Worm (Caenorhabditis elegans) whole organism, early embryonic: Measurements from ENCODE around the gene chdh-1.

Experiments used
- B0310.2 ChIP-seq: sonication (generic microtip); optimal IDR thresholded peaks from 2 replicates; lab custom pipeline; 2016; ENCODE audit warnings: mild to moderate bottlenecking, missing genetic modification characterization, missing compliant biosample characterization
- F13C5.2 ChIP-seq: sonication (generic microtip); optimal IDR thresholded peaks from 2 replicates; lab custom pipeline; 2017; ENCODE audit warnings: mild to moderate bottlenecking, missing genetic modification characterization, inconsistent platforms, missing compliant biosample characterization
- aly-1 ChIP-seq: sonication (generic microtip); optimal IDR thresholded peaks from 2 replicates; lab custom pipeline; 2016; ENCODE audit warnings: missing genetic modification characterization, missing compliant biosample characterization
- ama-1 ChIP-seq: fragments of 150-350 bp; optimal IDR thresholded peaks from 2 replicates; lab custom pipeline; 2014
- ceh-13 ChIP-seq: fragments of 200-800 bp; sonication (Bioruptor generic); optimal IDR thresholded peaks from 2 replicates; lab custom pipeline; 2018; ENCODE audit warnings: mild to moderate bottlenecking, missing genetic modification characterization, missing compliant biosample characterization
- ceh-36 ChIP-seq: sonication (generic microtip); optimal IDR thresholded peaks from 2 replicates; lab custom pipeline; 2016; ENCODE audit warnings: missing genetic modification characterization, inconsistent platforms, missing compliant biosample characterization
- ets-7 ChIP-seq: sonication (generic microtip); optimal IDR thresholded peaks from 2 replicates; lab custom pipeline; 2016; ENCODE audit warnings: missing genotype, missing genetic modification characterization, missing compliant biosample characterization
- flt-1 ChIP-seq: fragments of 200-800 bp; sonication (Bioruptor generic); IDR thresholded peaks from 2 replicates; pipeline ENCODE4 v1.3.6; 2022; ENCODE audit warnings: missing genetic modification characterization, missing compliant biosample characterization
- hmbx-1 ChIP-seq: sonication (generic microtip); optimal IDR thresholded peaks from 2 replicates; lab custom pipeline; 2016; ENCODE audit warnings: mild to moderate bottlenecking, missing genetic modification characterization, missing compliant biosample characterization
- hmg-4 ChIP-seq: fragments of 200-800 bp; sonication (Bioruptor generic); optimal IDR thresholded peaks from 2 replicates; lab custom pipeline; 2018; ENCODE audit warnings: mild to moderate bottlenecking, missing genetic modification characterization, missing compliant biosample characterization
- hnd-1 ChIP-seq: sonication (generic microtip); optimal IDR thresholded peaks from 2 replicates; lab custom pipeline; 2016; ENCODE audit warnings: missing genetic modification characterization, missing compliant biosample characterization
- pes-1 ChIP-seq: fragments of 200-800 bp; sonication (Bioruptor generic); IDR thresholded peaks from 2 replicates; pipeline ENCODE4 v1.3.6; 2022; ENCODE audit warnings: missing genetic modification reagents, missing genetic modification characterization, missing compliant biosample characterization
- scrt-1 ChIP-seq: fragments of 200-800 bp; sonication (Bioruptor generic); IDR thresholded peaks from 2 replicates; pipeline ENCODE4 v1.3.6; 2022; ENCODE audit warnings: missing genetic modification characterization, missing compliant biosample characterization
- sea-1 ChIP-seq: fragments of 200-800 bp; sonication (Bioruptor generic); conservative IDR thresholded peaks from 2 replicates; pipeline ENCODE4 v1.3.6; 2022; ENCODE audit warnings: missing genetic modification characterization, missing compliant biosample characterization
- tbx-11 ChIP-seq: fragments of 200-800 bp; sonication (Bioruptor generic); IDR thresholded peaks from 2 replicates; pipeline ENCODE4 v1.3.6; 2022; ENCODE audit warnings: missing genetic modification characterization, missing compliant biosample characterization
- tbx-37 ChIP-seq: fragments of 200-800 bp; sonication (Bioruptor generic); conservative IDR thresholded peaks from 2 replicates; pipeline ENCODE4 v1.3.6; 2022; ENCODE audit warnings: missing genetic modification reagents, missing genetic modification characterization, missing compliant biosample characterization
- tra-4 ChIP-seq: sonication (generic microtip); optimal IDR thresholded peaks from 2 replicates; lab custom pipeline; 2017; ENCODE audit warnings: missing genetic modification characterization, missing compliant biosample characterization

chdh-1 gene

DNA sequence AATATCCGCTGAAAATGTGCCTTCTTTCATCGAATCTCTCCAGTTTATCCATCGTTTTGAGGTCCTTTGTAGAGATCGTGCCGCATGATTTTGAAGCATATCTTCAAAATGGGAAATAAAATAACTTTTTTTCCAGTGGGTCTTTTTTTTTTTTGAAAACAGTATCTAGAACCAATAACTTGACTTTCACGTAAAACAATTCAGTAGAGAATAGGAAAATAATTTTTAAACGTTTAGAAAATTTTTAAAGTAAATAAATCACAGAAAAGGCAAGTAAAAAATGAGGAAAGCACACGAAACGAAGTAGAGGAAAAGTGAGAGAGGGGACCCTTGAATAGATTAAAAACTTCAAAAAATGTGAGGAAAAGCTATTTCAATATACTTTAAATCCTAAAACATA is at the start of gene chdh-1:
Gene chdh-1, minus strand, starts transcription at position 101 of the 400 bp plus-strand sequence.
- TF ChIP-seq tbx-37 (GFP tag; lab: Robert Waterston, UW) (no peak), ceh-13 (GFP tag; lab: Kevin White, UChicago) (no peak), hnd-1 (tag; lab: Kevin White, UChicago) (no peak), tbx-11 (GFP tag; lab: Robert Waterston, UW) (no peak), ets-7 (tag; lab: Kevin White, UChicago) (no peak), B0310.2 (tag; lab: Kevin White, UChicago) (no peak), ceh-36 (tag; lab: Kevin White, UChicago) (no peak), pes-1 (GFP tag; lab: Robert Waterston, UW) (no peak)

DNA sequence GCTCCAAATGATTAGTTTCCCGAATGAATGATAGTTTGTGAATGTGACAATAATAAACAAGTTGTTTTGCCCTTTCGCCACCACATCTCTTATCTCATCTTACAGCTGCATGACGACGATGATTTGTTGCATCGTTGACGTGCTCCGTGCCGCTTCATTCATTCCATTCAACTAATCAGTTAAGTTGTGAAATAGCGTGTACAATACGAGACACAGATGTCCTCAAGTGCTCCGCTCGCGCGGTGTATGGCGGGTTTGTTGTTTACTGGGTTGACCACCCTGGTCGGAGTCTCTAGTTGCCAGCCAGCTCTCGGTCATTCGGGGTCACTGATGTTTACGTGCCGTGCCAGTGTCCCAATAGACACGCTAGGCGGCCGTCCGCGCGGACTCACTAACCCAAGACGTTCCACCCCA is 49.2 kb upstream of the chdh-1 start:
- TF ChIP-seq scrt-1 (peak; percentile 54; the same call in 1 of the 2 replicates), F13C5.2 (tag; lab: Kevin White, UChicago) (peak; percentile 11), hmg-4 (GFP tag; lab: Kevin White, UChicago) (peak; percentile 73), tbx-11 (GFP tag; lab: Robert Waterston, UW) (no peak)

DNA sequence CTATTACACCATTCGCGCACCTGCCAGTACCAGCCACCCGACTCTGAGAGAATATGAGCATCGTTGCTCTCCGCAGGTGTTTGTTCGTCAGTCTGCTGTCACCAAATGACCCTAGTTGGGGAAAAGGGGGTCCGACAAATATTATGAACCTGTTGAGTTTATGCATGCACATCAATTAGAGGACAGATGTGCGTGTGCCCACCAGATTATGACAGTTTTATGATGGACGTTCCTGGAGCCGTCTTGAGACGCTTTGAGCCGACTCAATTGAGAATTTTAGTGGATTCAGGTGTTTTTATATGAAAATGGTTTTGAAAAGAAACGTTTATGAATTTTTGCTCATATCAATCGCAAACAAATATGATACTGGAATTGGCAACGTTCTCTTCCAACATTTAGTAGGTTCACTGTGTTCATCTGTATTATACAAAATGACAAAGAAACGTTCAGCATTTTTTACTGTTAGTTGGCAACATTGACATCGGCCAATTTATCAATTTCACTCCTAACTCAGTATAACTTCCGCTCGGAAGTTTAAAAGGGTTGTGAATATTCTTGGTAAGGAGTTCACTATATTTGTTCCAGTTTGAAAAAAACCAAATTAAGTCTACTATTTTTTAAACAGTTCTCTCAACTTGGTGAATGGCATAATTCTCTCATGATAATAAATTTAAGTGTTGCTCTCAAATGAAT is 48.7 kb upstream of the chdh-1 start:
- TF ChIP-seq pes-1 (GFP tag; lab: Robert Waterston, UW) = no peak
- TF ChIP-seq sea-1 = 0 out of 2 replicates have a peak, but pooled peaks have one; percentile 21
- 0 out of 2 replicates have a peak, but pooled peaks have one; percentile 54 for TF ChIP-seq tbx-11 (GFP tag; lab: Robert Waterston, UW)

DNA sequence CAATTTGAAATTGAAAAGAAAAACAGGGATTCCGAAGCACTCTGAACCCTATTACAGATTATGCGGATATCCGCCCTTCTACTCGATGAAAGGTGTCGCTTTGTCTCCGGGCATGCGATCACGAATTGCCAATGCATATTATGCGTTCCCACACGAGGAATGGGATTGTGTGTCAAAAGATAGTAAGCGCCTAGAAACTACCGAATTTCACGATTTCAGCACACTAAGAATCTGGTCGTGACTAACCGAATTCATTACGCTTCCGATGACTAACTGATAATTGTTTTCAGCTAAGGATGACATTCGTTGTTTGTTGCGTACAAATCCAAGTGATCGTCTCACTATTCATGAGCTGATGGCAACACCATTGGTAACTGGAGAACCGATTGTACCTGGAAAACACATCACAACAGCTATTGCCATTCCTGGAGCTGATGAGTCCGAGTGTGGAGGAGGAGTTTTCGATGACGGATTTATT is 47.6 kb upstream of the chdh-1 start:
- TF ChIP-seq hmg-4 (GFP tag; lab: Kevin White, UChicago) = no peak
- no peak for TF ChIP-seq pes-1 (GFP tag; lab: Robert Waterston, UW)
- TF ChIP-seq ama-1 = no peak
- TF ChIP-seq ceh-13 (GFP tag; lab: Kevin White, UChicago) = no peak
- no peak for TF ChIP-seq aly-1 (tag; lab: Kevin White, UChicago)
- no peak for TF ChIP-seq hnd-1 (tag; lab: Kevin White, UChicago)
- no peak for TF ChIP-seq B0310.2 (tag; lab: Kevin White, UChicago)
- no peak for TF ChIP-seq ceh-36 (tag; lab: Kevin White, UChicago)
- TF ChIP-seq sea-1 = no peak
- TF ChIP-seq tbx-37 (GFP tag; lab: Robert Waterston, UW) = no peak
- no peak for TF ChIP-seq hmbx-1 (tag; lab: Kevin White, UChicago)
- no peak for TF ChIP-seq ets-7 (tag; lab: Kevin White, UChicago)
- no peak for TF ChIP-seq flt-1
- no peak for TF ChIP-seq scrt-1
- no peak for TF ChIP-seq tra-4 (tag; lab: Kevin White, UChicago)
- no peak for TF ChIP-seq F13C5.2 (tag; lab: Kevin White, UChicago)
- no peak for TF ChIP-seq tbx-11 (GFP tag; lab: Robert Waterston, UW)

DNA sequence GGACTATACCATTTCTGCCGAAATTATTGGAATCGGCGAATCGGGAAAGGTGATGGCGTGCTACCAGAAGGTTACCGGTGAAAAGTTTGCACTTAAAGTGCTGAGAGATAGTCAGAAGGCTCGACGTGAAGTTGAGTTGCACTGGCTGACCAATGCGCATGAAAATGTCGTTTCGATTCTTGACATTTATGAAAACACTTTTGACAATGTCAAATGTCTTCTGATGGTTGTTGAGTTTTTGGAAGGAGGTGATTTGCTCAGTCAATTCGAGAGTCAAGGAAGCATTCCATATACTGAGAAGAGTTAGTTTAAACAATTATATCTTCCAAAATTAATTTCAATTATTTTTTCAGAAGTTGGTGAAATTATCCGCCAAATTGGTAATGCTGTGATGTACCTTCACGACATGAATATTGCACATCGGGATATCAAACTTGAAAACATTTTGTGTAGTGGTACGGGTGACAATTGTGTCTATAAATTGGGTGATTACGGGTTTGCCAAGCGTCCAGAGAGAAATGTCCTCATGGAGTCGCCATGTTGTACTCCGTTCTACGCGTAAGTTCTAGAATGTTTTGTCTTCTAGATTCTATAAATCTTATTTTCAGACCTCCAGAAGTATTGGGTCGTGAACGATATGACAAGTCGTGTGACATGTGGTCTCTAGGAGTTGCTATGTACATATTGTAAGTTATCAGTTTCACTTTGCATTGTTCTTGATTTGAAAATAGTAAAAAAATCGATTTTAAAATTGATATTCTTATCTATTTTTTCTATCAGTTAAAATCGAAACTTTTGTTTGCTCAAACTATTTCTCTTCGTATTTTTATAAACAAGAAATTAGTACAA is 46.9 kb upstream of the chdh-1 start:
- TF ChIP-seq tra-4 (tag; lab: Kevin White, UChicago) (no peak), scrt-1 (no peak), ceh-36 (tag; lab: Kevin White, UChicago) (no peak), pes-1 (GFP tag; lab: Robert Waterston, UW) (no peak), aly-1 (tag; lab: Kevin White, UChicago) (no peak), sea-1 (no peak), ets-7 (tag; lab: Kevin White, UChicago) (no peak), flt-1 (no peak), ama-1 (no peak), tbx-11 (GFP tag; lab: Robert Waterston, UW) (no peak), F13C5.2 (tag; lab: Kevin White, UChicago) (no peak), hmg-4 (GFP tag; lab: Kevin White, UChicago) (no peak), tbx-37 (GFP tag; lab: Robert Waterston, UW) (no peak)

DNA sequence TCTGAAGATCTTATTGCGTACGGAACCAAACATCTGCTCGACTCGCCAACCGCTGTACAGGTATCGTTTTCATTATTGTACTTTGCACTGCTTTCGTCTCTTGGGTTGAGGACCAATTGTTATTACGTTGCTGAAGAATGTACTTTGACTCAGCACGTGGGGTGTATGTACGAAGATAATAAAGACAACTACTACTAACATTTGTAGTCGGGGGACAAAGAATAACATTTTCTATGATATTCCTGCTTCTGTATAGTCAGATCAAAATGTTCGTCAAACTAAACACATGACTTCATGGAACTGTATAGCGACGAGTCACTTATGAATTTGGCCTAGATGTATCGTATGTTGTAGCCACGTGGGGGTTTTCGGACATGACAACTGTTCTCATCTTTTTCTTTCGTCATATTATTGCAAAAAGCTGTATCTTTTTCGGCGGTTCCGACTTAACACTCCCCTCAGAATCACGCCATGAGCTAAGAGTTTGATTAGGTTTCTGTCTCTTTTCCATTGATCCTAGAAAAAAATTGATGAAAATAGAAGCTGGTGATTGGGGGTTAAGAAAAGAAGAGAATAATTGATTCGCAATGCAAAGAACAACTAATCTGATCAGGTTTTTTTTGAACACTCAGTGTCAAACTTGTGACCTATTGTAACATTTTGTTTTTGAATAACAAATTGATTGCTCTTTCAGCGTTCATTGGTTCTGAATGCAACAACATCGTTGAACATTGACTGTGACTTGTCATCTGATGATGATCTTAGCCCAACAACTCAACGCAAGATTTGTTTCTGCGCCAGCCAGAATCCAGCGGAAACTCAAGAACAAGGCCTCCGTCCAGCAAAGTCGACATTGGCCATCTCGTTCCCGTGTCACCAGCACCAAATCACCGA is 46.1 kb upstream of the chdh-1 start:
- no peak for TF ChIP-seq aly-1 (tag; lab: Kevin White, UChicago)
- no peak for TF ChIP-seq F13C5.2 (tag; lab: Kevin White, UChicago)
- no peak for TF ChIP-seq ets-7 (tag; lab: Kevin White, UChicago)
- no peak for TF ChIP-seq ceh-13 (GFP tag; lab: Kevin White, UChicago)
- no peak for TF ChIP-seq flt-1
- TF ChIP-seq pes-1 (GFP tag; lab: Robert Waterston, UW) = no peak
- TF ChIP-seq hmg-4 (GFP tag; lab: Kevin White, UChicago) = no peak
- TF ChIP-seq tra-4 (tag; lab: Kevin White, UChicago) = no peak
- TF ChIP-seq tbx-37 (GFP tag; lab: Robert Waterston, UW) = no peak
- TF ChIP-seq hmbx-1 (tag; lab: Kevin White, UChicago) = no peak
- no peak for TF ChIP-seq hnd-1 (tag; lab: Kevin White, UChicago)
- no peak for TF ChIP-seq ama-1
- no peak for TF ChIP-seq B0310.2 (tag; lab: Kevin White, UChicago)
- no peak for TF ChIP-seq tbx-11 (GFP tag; lab: Robert Waterston, UW)
- TF ChIP-seq sea-1 = no peak
- TF ChIP-seq scrt-1 = no peak
- no peak for TF ChIP-seq ceh-36 (tag; lab: Kevin White, UChicago)
